Worm (Caenorhabditis elegans) whole organism, midembryonic: Measurements from ENCODE around the gene acdh-6.

Experiments used
- T22C8.4 ChIP-seq: fragments of 200-800 bp; sonication (Bioruptor generic); IDR thresholded peaks from 2 replicates; pipeline ENCODE4 v1.3.6; 2022; ENCODE audit warnings: missing genetic modification characterization, missing compliant biosample characterization
- cog-1 ChIP-seq: sonication (generic microtip); optimal IDR thresholded peaks from 2 replicates; lab custom pipeline; 2016; ENCODE audit warnings: missing genetic modification characterization, missing compliant biosample characterization
- flt-1 ChIP-seq: fragments of 200-800 bp; sonication (Bioruptor generic); IDR thresholded peaks from 2 replicates; pipeline ENCODE4 v1.3.6; 2022; ENCODE audit warnings: missing genetic modification characterization, missing compliant biosample characterization
- klf-2 ChIP-seq: fragments of 200-800 bp; sonication (Bioruptor generic); conservative IDR thresholded peaks from 2 replicates; pipeline ENCODE4 v1.3.6; 2022; ENCODE audit warnings: missing genetic modification reagents, missing genetic modification characterization, missing compliant biosample characterization
- med-1 ChIP-seq: sonication (generic microtip); optimal IDR thresholded peaks from 2 replicates; lab custom pipeline; 2017; ENCODE audit warnings: missing genetic modification characterization, mild to moderate bottlenecking, missing compliant biosample characterization, antibody characterized with exemption, missing genetic modification reagents; ENCODE audit not compliant: insufficient read depth
- ref-1 ChIP-seq: fragments of 200-800 bp; sonication (Bioruptor generic); conservative IDR thresholded peaks from 2 replicates; pipeline ENCODE4 v1.3.6; 2022; ENCODE audit warnings: missing genetic modification reagents, missing genetic modification characterization, missing compliant biosample characterization
- tab-1 ChIP-seq: fragments of 200-800 bp; sonication (Bioruptor generic); IDR thresholded peaks from 2 replicates; pipeline ENCODE4 v1.3.6; 2022; ENCODE audit warnings: missing genetic modification characterization, missing compliant biosample characterization
- ztf-23 ChIP-seq: fragments of 200-800 bp; sonication (Bioruptor generic); IDR thresholded peaks from 2 replicates; pipeline ENCODE4 v1.3.6; 2022; ENCODE audit warnings: missing genetic modification reagents, missing genetic modification characterization, missing compliant biosample characterization
- ztf-29 ChIP-seq: fragments of 200-800 bp; sonication (Bioruptor generic); IDR thresholded peaks from 2 replicates; pipeline ENCODE4 v1.3.6; 2022; ENCODE audit warnings: missing genetic modification reagents, missing genetic modification characterization, missing compliant biosample characterization

The acdh-6 gene

DNA sequence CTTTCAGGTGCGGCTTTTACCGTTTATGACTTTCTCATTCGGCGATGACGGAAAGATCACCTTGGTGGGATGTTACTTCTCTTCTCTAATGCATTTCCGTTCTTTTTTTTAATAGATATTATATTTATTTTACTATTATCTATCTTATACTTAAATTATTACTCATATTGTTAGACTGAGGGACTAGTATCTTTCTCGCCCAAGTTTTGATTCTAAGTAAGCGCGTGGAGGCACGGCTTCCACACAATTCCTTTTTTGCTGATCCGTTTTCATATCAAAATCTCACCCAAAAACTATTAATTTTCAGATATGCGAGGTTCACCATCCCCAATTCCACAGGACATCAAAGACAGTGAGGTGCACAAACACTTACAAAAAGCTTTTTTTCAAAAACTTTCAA lies 31.2 kb upstream of the acdh-6 start, which contains the start of gene ZC21.10:
TSS of gene ZC21.10 (plus strand) at position 301 of the 400 bp plus-strand sequence.
- no peak for TF ChIP-seq cog-1 (tag; lab: Kevin White, UChicago)
- no peak for TF ChIP-seq ztf-29 (GFP tag; lab: Robert Waterston, UW)
- no peak for TF ChIP-seq med-1
- TF ChIP-seq flt-1 (GFP tag; lab: Robert Waterston, UW) = no peak
- TF ChIP-seq T22C8.4 (GFP tag; lab: Robert Waterston, UW) = no peak
- TF ChIP-seq klf-2 = no peak

ce11 chrIII:8533900-8534299 lies 27.0 kb upstream of the acdh-6 start:
- TF ChIP-seq ztf-29 (GFP tag; lab: Robert Waterston, UW) (no peak), flt-1 (GFP tag; lab: Robert Waterston, UW) (no peak), klf-2 (no peak), med-1 (no peak), ref-1 (no peak), T22C8.4 (GFP tag; lab: Robert Waterston, UW) (no peak)

ce11 chrIII:8534647-8535181 lies 26.2 kb upstream of the acdh-6 start, which contains the start of gene trp-1:
TSS of gene trp-1 (plus strand) at chrIII:8535131.
- no peak for TF ChIP-seq klf-2
- TF ChIP-seq ztf-23 (GFP tag; lab: Robert Waterston, UW) = no peak
- TF ChIP-seq ref-1 = no peak
- no peak for TF ChIP-seq med-1
- TF ChIP-seq ztf-29 (GFP tag; lab: Robert Waterston, UW) = no peak
- TF ChIP-seq flt-1 (GFP tag; lab: Robert Waterston, UW) = no peak

DNA sequence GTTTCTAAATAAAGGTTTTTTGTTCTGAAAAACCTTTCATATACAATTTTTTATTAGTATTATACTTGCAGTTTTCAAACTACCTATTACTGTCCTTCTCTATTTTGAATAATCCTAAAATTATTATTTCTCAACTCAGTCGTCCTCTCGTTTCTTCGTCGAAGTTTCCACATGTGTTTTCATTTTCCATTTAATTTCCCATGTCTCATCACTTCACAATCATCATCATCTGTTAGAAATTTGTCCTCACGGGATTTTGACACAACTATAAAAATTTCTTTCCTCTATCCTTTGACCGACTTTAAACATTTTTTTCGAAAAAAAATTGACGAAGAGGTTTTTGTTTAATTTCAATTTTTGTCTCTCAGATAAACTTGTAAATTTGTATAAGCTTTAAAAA lies 25.5 kb upstream of the acdh-6 start:
- TF ChIP-seq tab-1 (GFP tag; lab: Robert Waterston, UW) (no peak), flt-1 (GFP tag; lab: Robert Waterston, UW) (no peak), ztf-29 (GFP tag; lab: Robert Waterston, UW) (no peak), ztf-23 (GFP tag; lab: Robert Waterston, UW) (no peak), cog-1 (tag; lab: Kevin White, UChicago) (no peak), T22C8.4 (GFP tag; lab: Robert Waterston, UW) (no peak), ref-1 (no peak), med-1 (no peak), klf-2 (no peak)

DNA sequence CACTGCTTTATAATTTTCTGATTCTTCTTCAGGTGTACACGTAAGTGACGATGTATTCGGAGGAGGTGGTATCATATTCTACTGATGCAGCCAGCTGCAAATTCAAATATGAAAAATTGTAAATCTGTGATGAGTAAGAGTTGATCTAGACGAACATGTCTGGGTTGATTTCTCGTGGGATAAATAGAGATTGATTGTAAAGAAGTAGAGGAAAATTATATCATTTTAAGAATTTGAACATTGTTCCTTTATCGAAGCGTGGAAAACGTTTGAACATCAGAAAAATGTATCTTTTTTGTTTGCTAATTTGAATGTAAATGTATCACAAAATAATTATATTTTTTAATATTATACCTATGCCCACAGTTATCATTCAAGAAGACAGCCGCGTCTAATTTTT lies 15.4 kb upstream of the acdh-6 start, which contains the start of gene ZC21.6:
TSS of gene ZC21.6 (minus strand) at position 101 of the 400 bp plus-strand sequence.
- TF ChIP-seq T22C8.4 (GFP tag; lab: Robert Waterston, UW) (no peak), cog-1 (tag; lab: Kevin White, UChicago) (no peak), ref-1 (no peak)

DNA sequence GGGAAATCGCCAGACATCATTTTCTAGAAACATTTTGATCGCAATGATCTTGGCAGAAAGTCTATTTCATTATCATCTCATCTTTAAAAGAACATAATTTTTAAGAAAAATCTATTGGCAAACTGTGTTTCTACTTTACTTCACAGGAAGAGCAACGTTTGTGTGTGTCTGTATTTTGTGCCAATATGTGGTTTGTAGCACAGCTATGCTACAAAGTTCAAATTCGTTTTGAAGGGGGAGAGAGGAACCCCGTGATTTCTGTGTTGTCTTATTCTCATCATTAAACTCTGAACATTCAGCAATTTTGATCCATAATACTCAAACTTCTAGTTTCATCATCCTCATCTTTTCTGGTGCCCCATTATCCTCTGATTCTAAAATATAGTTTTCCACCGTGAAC lies 9.2 kb upstream of the acdh-6 start:
- TF ChIP-seq ztf-23 (GFP tag; lab: Robert Waterston, UW) = no peak
- no peak for TF ChIP-seq cog-1 (tag; lab: Kevin White, UChicago)
- no peak for TF ChIP-seq klf-2
- TF ChIP-seq ztf-29 (GFP tag; lab: Robert Waterston, UW) = no peak
- no peak for TF ChIP-seq med-1
- no peak for TF ChIP-seq flt-1 (GFP tag; lab: Robert Waterston, UW)
- TF ChIP-seq ref-1 = no peak
- TF ChIP-seq tab-1 (GFP tag; lab: Robert Waterston, UW) = no peak
- TF ChIP-seq T22C8.4 (GFP tag; lab: Robert Waterston, UW) = no peak

DNA sequence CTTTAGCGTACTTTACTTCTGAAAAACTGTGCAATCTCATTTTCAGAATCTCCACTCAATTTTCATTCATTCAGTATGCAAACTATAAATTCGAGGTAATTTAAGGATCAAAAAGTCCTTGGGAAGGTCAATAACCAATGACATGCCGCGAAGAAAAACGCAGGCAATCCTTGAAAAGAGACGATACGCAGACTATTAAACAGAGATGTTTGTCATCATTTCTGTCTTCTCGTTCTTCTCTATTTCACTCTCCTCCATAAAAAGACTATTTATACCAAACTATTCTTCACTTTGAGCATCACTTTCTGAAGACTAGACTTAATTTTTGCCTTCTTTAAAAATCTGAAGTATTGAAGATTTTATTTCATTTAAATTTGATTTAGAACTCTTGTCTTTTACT lies 8.8 kb upstream of the acdh-6 start, which contains the start of gene C02D5.4:
TSS of gene C02D5.4 (plus strand) at position 41 of the 400 bp plus-strand sequence.
- TF ChIP-seq med-1 (no peak), ztf-23 (GFP tag; lab: Robert Waterston, UW) (no peak), ztf-29 (GFP tag; lab: Robert Waterston, UW) (no peak), T22C8.4 (GFP tag; lab: Robert Waterston, UW) (no peak), flt-1 (GFP tag; lab: Robert Waterston, UW) (no peak), tab-1 (GFP tag; lab: Robert Waterston, UW) (no peak), cog-1 (tag; lab: Kevin White, UChicago) (no peak), klf-2 (no peak), ref-1 (no peak)

- TF ChIP-seq T22C8.4 (GFP tag; lab: Robert Waterston, UW) (no peak), ztf-23 (GFP tag; lab: Robert Waterston, UW) (no peak), flt-1 (GFP tag; lab: Robert Waterston, UW) (no peak), tab-1 (GFP tag; lab: Robert Waterston, UW) (no peak), ztf-29 (GFP tag; lab: Robert Waterston, UW) (no peak), med-1 (no peak), klf-2 (no peak), ref-1 (no peak), cog-1 (tag; lab: Kevin White, UChicago) (no peak)
Measured at ce11 chrIII:8554472-8554871, 6.5 kb upstream of the acdh-6 start, which contains the start of gene gsto-2. TSS of gene gsto-2 (plus strand) at chrIII:8554772.

DNA sequence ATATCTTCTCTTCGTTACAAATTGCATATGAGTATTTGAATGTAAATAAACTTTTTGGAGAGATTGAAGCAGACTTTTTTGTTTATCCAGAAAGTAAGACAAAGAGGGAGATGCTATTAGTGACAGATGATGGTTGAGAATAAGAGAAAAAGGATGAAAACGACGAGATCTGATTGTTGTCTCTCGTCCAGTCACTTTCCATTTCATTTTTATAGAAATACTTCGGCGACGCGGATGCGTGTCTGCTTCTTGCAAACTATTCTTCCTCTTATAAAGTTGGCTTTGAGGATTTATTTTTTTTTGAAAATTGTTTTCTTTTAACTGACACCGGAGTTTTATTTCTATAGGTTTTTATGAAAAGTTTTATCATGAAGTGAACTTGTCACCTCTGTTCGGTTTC lies 5.3 kb upstream of the acdh-6 start:
- TF ChIP-seq ref-1 = no peak
- TF ChIP-seq ztf-29 (GFP tag; lab: Robert Waterston, UW) = no peak
- TF ChIP-seq ztf-23 (GFP tag; lab: Robert Waterston, UW) = no peak
- no peak for TF ChIP-seq tab-1 (GFP tag; lab: Robert Waterston, UW)
- TF ChIP-seq T22C8.4 (GFP tag; lab: Robert Waterston, UW) = no peak
- TF ChIP-seq flt-1 (GFP tag; lab: Robert Waterston, UW) = no peak
- no peak for TF ChIP-seq cog-1 (tag; lab: Kevin White, UChicago)

DNA sequence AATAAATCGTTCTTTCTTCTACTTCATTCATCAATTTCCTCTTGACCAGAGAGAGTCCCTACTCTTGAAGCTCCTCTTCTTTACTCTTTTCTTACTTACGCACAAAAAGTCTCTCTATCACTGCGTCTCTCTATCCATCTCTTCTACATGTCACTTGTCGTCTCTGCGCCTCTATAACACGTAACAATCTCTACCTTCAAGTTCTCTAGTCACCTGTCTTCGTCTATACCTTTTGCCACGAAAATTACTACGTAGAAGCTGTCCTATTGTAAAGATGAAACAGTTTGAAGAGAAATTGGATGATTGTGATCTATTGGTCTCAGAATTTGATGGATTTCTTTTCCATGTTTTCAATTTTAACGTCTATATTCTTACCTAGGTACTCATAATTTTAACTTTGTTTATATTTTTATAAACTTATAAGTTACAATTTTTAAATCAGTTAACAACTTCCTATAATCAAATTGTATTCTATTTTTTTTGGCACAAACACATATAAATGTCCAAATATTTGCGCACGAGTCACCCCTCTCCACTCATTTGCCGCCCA lies 4.0 kb upstream of the acdh-6 start, which contains the start of gene C02D5.2:
TSS of gene C02D5.2 (plus strand) at position 500 of the 550 bp plus-strand sequence.
- TF ChIP-seq flt-1 (GFP tag; lab: Robert Waterston, UW) (no peak), ref-1 (no peak), cog-1 (tag; lab: Kevin White, UChicago) (peak; percentile 44)
